Worm (Caenorhabditis elegans) whole organism, young adult: ENCODE results near the gene inpp-1.
"Not testable (repeated sequence)": the region's sequence is repeated elsewhere in the genome, so short reads cannot be mapped to it uniquely, and the experiment has no call there.

Source experiments
- D2030.7 ChIP-seq: fragments of 200-800 bp; sonication (Bioruptor generic); IDR thresholded peaks from 2 replicates; pipeline ENCODE4 v1.3.6; 2022; ENCODE audit warnings: missing genetic modification reagents, missing genetic modification characterization, missing compliant biosample characterization
- F10E7.11 ChIP-seq: sonication (generic microtip); optimal IDR thresholded peaks from 2 replicates; lab custom pipeline; 2017; ENCODE audit warnings: mild to moderate bottlenecking, missing genetic modification characterization, moderate library complexity, missing compliant biosample characterization
- F33H1.4 ChIP-seq: fragments of 200-800 bp; sonication (Bioruptor generic); IDR thresholded peaks from 2 replicates; pipeline ENCODE4 v1.3.6; 2022; ENCODE audit warnings: missing genetic modification reagents, missing genetic modification characterization, missing compliant biosample characterization
- F49E8.2 ChIP-seq: sonication (generic microtip); optimal IDR thresholded peaks from 3 replicates; lab custom pipeline; 2017; ENCODE audit warnings: missing genetic modification characterization, mild to moderate bottlenecking, missing compliant biosample characterization, antibody characterized with exemption, moderate library complexity; ENCODE audit not compliant: insufficient read depth
- F52B5.7 ChIP-seq: sonication (generic microtip); optimal IDR thresholded peaks from 2 replicates; lab custom pipeline; 2016; ENCODE audit warnings: mild to moderate bottlenecking, missing genetic modification characterization, missing compliant biosample characterization
- F55B11.4 ChIP-seq: sonication (generic microtip); optimal IDR thresholded peaks from 2 replicates; lab custom pipeline; 2016; ENCODE audit warnings: missing compliant biosample characterization, missing genetic modification characterization, borderline replicate concordance; ENCODE audit not compliant: insufficient read depth
- K12H6.12 ChIP-seq: fragments of 200-800 bp; sonication (Bioruptor generic); optimal IDR thresholded peaks from 2 replicates; lab custom pipeline; 2018; ENCODE audit warnings: mild to moderate bottlenecking, missing genetic modification characterization, missing compliant biosample characterization
- Y53G8AR.9 ChIP-seq: fragments of 200-800 bp; sonication (Bioruptor generic); conservative IDR thresholded peaks from 2 replicates; pipeline ENCODE4 v1.3.6; 2022; ENCODE audit warnings: missing genetic modification reagents, missing genetic modification characterization, missing compliant biosample characterization
- akir-1 ChIP-seq: fragments of 200-800 bp; sonication (Bioruptor generic); optimal IDR thresholded peaks from 2 replicates; lab custom pipeline; 2018; ENCODE audit warnings: mild to moderate bottlenecking, missing genetic modification characterization, moderate library complexity, missing compliant biosample characterization
- ccch-3 ChIP-seq: fragments of 200-800 bp; sonication (Bioruptor generic); optimal IDR thresholded peaks from 2 replicates; lab custom pipeline; 2018; ENCODE audit warnings: mild to moderate bottlenecking, missing genetic modification characterization, missing compliant biosample characterization
- ceh-40 ChIP-seq: fragments of 200-800 bp; sonication (Bioruptor generic); IDR thresholded peaks from 2 replicates; pipeline ENCODE4 v1.3.6; 2022; ENCODE audit warnings: missing genetic modification characterization, missing compliant biosample characterization
- chd-7 ChIP-seq: sonication (generic microtip); optimal IDR thresholded peaks from 2 replicates; lab custom pipeline; 2016; ENCODE audit warnings: mild to moderate bottlenecking, missing genetic modification characterization, moderate library complexity, missing compliant biosample characterization
- die-1 ChIP-seq: sonication (generic microtip); optimal IDR thresholded peaks from 2 replicates; lab custom pipeline; 2016; ENCODE audit warnings: missing genotype, mild to moderate bottlenecking, missing genetic modification characterization, missing compliant biosample characterization
- dox-1 ChIP-seq: fragments of 200-800 bp; sonication (Bioruptor generic); IDR thresholded peaks from 2 replicates; pipeline ENCODE4 v1.3.6; 2022; ENCODE audit warnings: missing genetic modification reagents, missing genetic modification characterization, missing compliant biosample characterization
- dpff-1 ChIP-seq: sonication (generic microtip); optimal IDR thresholded peaks from 2 replicates; lab custom pipeline; 2017; ENCODE audit warnings: mild to moderate bottlenecking, missing genetic modification characterization, missing compliant biosample characterization
- dpl-1 ChIP-seq: fragments of 150-350 bp; optimal IDR thresholded peaks from 2 replicates; lab custom pipeline; 2014; ENCODE audit warnings: missing biosample characterization, missing genetic modification reagents, missing genetic modification characterization
- efl-1 ChIP-seq: fragments of 150-350 bp; optimal IDR thresholded peaks from 2 replicates; lab custom pipeline; 2014; ENCODE audit warnings: missing biosample characterization, missing genetic modification reagents, missing genetic modification characterization
- ekl-4 ChIP-seq: fragments of 200-800 bp; sonication (Bioruptor generic); IDR thresholded peaks from 2 replicates; pipeline ENCODE4 v1.3.6; 2022; ENCODE audit warnings: missing genetic modification reagents, missing genetic modification characterization, missing compliant biosample characterization
- hmg-20 ChIP-seq: fragments of 200-800 bp; sonication (Bioruptor generic); IDR thresholded peaks from 2 replicates; pipeline ENCODE4 v1.3.6; 2022; ENCODE audit warnings: missing genetic modification reagents, missing genetic modification characterization, missing compliant biosample characterization
- let-526 ChIP-seq: fragments of 200-800 bp; sonication (Bioruptor generic); IDR thresholded peaks from 2 replicates; pipeline ENCODE4 v1.3.6; 2022; ENCODE audit warnings: missing genetic modification reagents, missing genetic modification characterization, missing compliant biosample characterization
- let-607 ChIP-seq, 2 experiments: fragments of 200-800 bp in 1 of 2; sonication (Bioruptor generic) in 1 of 2; sonication (generic microtip) in 1 of 2; optimal IDR thresholded peaks; 2 replicates each; lab custom pipeline; 2016 to 2018; ENCODE audit warnings: mild to moderate bottlenecking in 2 of 2, missing compliant biosample characterization in 2 of 2, missing genetic modification characterization in 2 of 2, moderate library complexity in 2 of 2, missing genotype in 1 of 2
- lin-54 ChIP-seq: fragments of 200-800 bp; sonication (Bioruptor generic); optimal IDR thresholded peaks from 2 replicates; lab custom pipeline; 2018; ENCODE audit warnings: mild to moderate bottlenecking, missing genetic modification characterization, missing compliant biosample characterization
- lsy-27 ChIP-seq: sonication (generic microtip); optimal IDR thresholded peaks from 2 replicates; lab custom pipeline; 2017; ENCODE audit warnings: missing genetic modification characterization, mild to moderate bottlenecking, missing compliant biosample characterization, antibody characterized with exemption, missing genotype, borderline replicate concordance; ENCODE audit not compliant: insufficient read depth
- madf-10 ChIP-seq: sonication (generic microtip); optimal IDR thresholded peaks from 2 replicates; lab custom pipeline; 2016; ENCODE audit warnings: mild to moderate bottlenecking, missing genetic modification characterization, missing compliant biosample characterization
- mxl-1 ChIP-seq: sonication (generic microtip); optimal IDR thresholded peaks from 2 replicates; lab custom pipeline; 2016; ENCODE audit warnings: missing genetic modification characterization, missing compliant biosample characterization
- nhr-80 ChIP-seq: sonication (generic microtip); optimal IDR thresholded peaks from 2 replicates; lab custom pipeline; 2016; ENCODE audit warnings: missing genetic modification characterization, missing compliant biosample characterization
- pbrm-1 ChIP-seq: fragments of 200-800 bp; sonication (Bioruptor generic); IDR thresholded peaks from 2 replicates; pipeline ENCODE4 v1.3.6; 2022; ENCODE audit warnings: missing genetic modification reagents, missing genetic modification characterization, missing compliant biosample characterization
- pha-4 ChIP-seq: fragments of 150-350 bp; sonication (generic microtip); optimal IDR thresholded peaks from 2 replicates; lab custom pipeline; 2014; ENCODE audit warnings: missing biosample characterization, missing genetic modification reagents, missing genetic modification characterization
- sdz-38 ChIP-seq: sonication (generic microtip); optimal IDR thresholded peaks from 2 replicates; lab custom pipeline; 2016; ENCODE audit warnings: missing genotype, missing genetic modification characterization, missing compliant biosample characterization
- sea-2 ChIP-seq: fragments of 200-800 bp; sonication (Bioruptor generic); IDR thresholded peaks from 2 replicates; pipeline ENCODE4 v1.3.6; 2022; ENCODE audit warnings: missing genetic modification characterization, missing compliant biosample characterization
- snpc-1.1 ChIP-seq: sonication (generic microtip); optimal IDR thresholded peaks from 2 replicates; lab custom pipeline; 2017; ENCODE audit warnings: missing genetic modification characterization, mild to moderate bottlenecking, missing compliant biosample characterization, antibody characterized with exemption, moderate library complexity, missing genotype, missing genetic modification reagents; ENCODE audit not compliant: insufficient read depth
- sptf-2 ChIP-seq: fragments of 200-800 bp; sonication (Bioruptor generic); optimal IDR thresholded peaks from 2 replicates; lab custom pipeline; 2018; ENCODE audit warnings: mild to moderate bottlenecking, missing genetic modification characterization, missing compliant biosample characterization
- unc-130 ChIP-seq: sonication (generic microtip); optimal IDR thresholded peaks from 2 replicates; lab custom pipeline; 2016; ENCODE audit warnings: missing genetic modification reagents, missing genetic modification characterization, missing compliant biosample characterization
- ztf-28 ChIP-seq: fragments of 200-800 bp; sonication (Bioruptor generic); IDR thresholded peaks from 2 replicates; pipeline ENCODE4 v1.3.6; 2022; ENCODE audit warnings: missing genetic modification reagents, missing genetic modification characterization, missing compliant biosample characterization

The inpp-1 gene

ce11 chrIV:10757616-10758193 lies 16.0 kb downstream of the inpp-1 start, which contains the start of the genes T25B9.4 and T25B9.6:
TSS of gene T25B9.4 (minus strand) at chrIV:10757716.
TSS of gene T25B9.6 (plus strand) at chrIV:10758143.
- no peak for TF ChIP-seq snpc-1.1 (tag; lab: Kevin White, UChicago)
- TF ChIP-seq let-526 (GFP tag; lab: Robert Waterston, UW): no peak
- TF ChIP-seq sptf-2 (GFP tag; lab: Kevin White, UChicago): no peak
- no peak for TF ChIP-seq F33H1.4 (GFP tag; lab: Robert Waterston, UW)
- no peak for TF ChIP-seq chd-7
- no peak for TF ChIP-seq let-607 (tag; optimal IDR thresholded peaks at IDR 0.05; lab: Kevin White, UChicago)

ce11 chrIV:10754685-10755084 lies 19.0 kb downstream of the inpp-1 start, which contains the start of gene T25B9.5:
TSS of gene T25B9.5 (minus strand) at chrIV:10754785.
- TF ChIP-seq lin-54 (GFP tag; lab: Kevin White, UChicago) (no peak), Y53G8AR.9 (no peak), F49E8.2 (tag; lab: Kevin White, UChicago) (no peak), efl-1 (GFP tag; lab: Kevin White, UChicago) (no peak), lsy-27 (tag; lab: Kevin White, UChicago) (no peak), nhr-80 (tag; lab: Kevin White, UChicago) (no peak), F55B11.4 (tag; lab: Kevin White, UChicago) (no peak), ztf-28 (no peak), F52B5.7 (tag; lab: Kevin White, UChicago) (no peak), mxl-1 (no peak), dpff-1 (tag; lab: Kevin White, UChicago) (no peak), D2030.7 (no peak), dox-1 (GFP tag; lab: Robert Waterston, UW) (no peak), ccch-3 (GFP tag; lab: Kevin White, UChicago) (no peak), akir-1 (GFP tag; lab: Kevin White, UChicago) (no peak), pha-4 (no peak), let-607 (tag; optimal IDR thresholded peaks at IDR 0.05; lab: Kevin White, UChicago) (no peak), pbrm-1 (GFP tag; lab: Robert Waterston, UW) (no peak), sdz-38 (tag; lab: Kevin White, UChicago) (no peak)

- not testable (repeated sequence) for TF ChIP-seq F10E7.11 (tag; lab: Kevin White, UChicago); ztf-28; snpc-1.1 (tag; lab: Kevin White, UChicago)
Measured at ce11 chrIV:10751740-10752139, 22.0 kb downstream of the inpp-1 start, which contains the start of gene T25B9.2. TSS of gene T25B9.2 (minus strand) at chrIV:10751840.

- TF ChIP-seq hmg-20 (no peak), ceh-40 (no peak)
Measured at ce11 chrIV:10750041-10750440, 23.7 kb downstream of the inpp-1 start, which contains the start of gene T25B9.1. TSS of gene T25B9.1 (minus strand) at chrIV:10750141.

ce11 chrIV:10745332-10745731 lies 28.4 kb downstream of the inpp-1 start:
- TF ChIP-seq K12H6.12: no peak
- TF ChIP-seq sea-2: no peak
- no peak for TF ChIP-seq pbrm-1 (GFP tag; lab: Robert Waterston, UW)
- TF ChIP-seq ekl-4 (GFP tag; lab: Robert Waterston, UW): no peak
- no peak for TF ChIP-seq madf-10
- no peak for TF ChIP-seq dpl-1 (GFP tag; lab: Kevin White, UChicago)
- TF ChIP-seq akir-1 (GFP tag; lab: Kevin White, UChicago): no peak
- no peak for TF ChIP-seq unc-130 (GFP tag; lab: Kevin White, UChicago)
- no peak for TF ChIP-seq die-1 (tag; lab: Kevin White, UChicago)
- TF ChIP-seq, all 124 proteins: peak for 0
